Worm (Caenorhabditis elegans) whole organism, L3 larva: ENCODE measurements around the gene mup-2.

Experiments used
- aly-2 ChIP-seq: fragments of 150-350 bp; optimal IDR thresholded peaks from 2 replicates; lab custom pipeline; 2014; ENCODE audit warnings: missing biosample characterization, missing genetic modification characterization
- ama-1 ChIP-seq: fragments of 150-350 bp; optimal IDR thresholded peaks from 2 replicates; lab custom pipeline; 2018
- ceh-16 ChIP-seq: sonication (generic microtip); optimal IDR thresholded peaks from 2 replicates; lab custom pipeline; 2017; ENCODE audit warnings: missing biosample characterization, missing genetic modification characterization
- ceh-28 ChIP-seq: fragments of 150-350 bp; optimal IDR thresholded peaks from 2 replicates; lab custom pipeline; 2014; ENCODE audit warnings: missing biosample characterization, missing genetic modification reagents, missing genetic modification characterization
- ceh-82 ChIP-seq: fragments of 150-350 bp; optimal IDR thresholded peaks from 2 replicates; lab custom pipeline; 2014; ENCODE audit warnings: missing biosample characterization, missing genetic modification characterization
- ceh-9 ChIP-seq: sonication (generic microtip); optimal IDR thresholded peaks from 2 replicates; lab custom pipeline; 2018; ENCODE audit warnings: missing biosample characterization, missing genetic modification characterization
- daf-12 ChIP-seq: fragments of 150-350 bp; optimal IDR thresholded peaks from 2 replicates; lab custom pipeline; 2014; ENCODE audit warnings: missing biosample characterization, missing genetic modification reagents, missing genetic modification characterization
- egl-27 ChIP-seq: sonication (generic microtip); optimal IDR thresholded peaks from 4 replicates; lab custom pipeline; 2017; ENCODE audit warnings: missing biosample characterization, missing genetic modification reagents, missing genetic modification characterization
- egl-5 ChIP-seq: fragments of 150-350 bp; optimal IDR thresholded peaks from 2 replicates; lab custom pipeline; 2017; ENCODE audit warnings: missing biosample characterization, missing genetic modification reagents, missing genetic modification characterization, inconsistent platforms
- elt-2 ChIP-seq: sonication (generic microtip); optimal IDR thresholded peaks from 2 replicates; lab custom pipeline; 2016; ENCODE audit warnings: missing genetic modification reagents, mild to moderate bottlenecking, missing genetic modification characterization, missing compliant biosample characterization
- elt-3 ChIP-seq, 3 experiments: fragments of 150-350 bp in 1 of 3; sonication (generic microtip) in 2 of 3; optimal IDR thresholded peaks; 2 replicates in 2 of 3; 4 replicates in 1 of 3; lab custom pipeline; 2014 to 2017; ENCODE audit warnings: missing biosample characterization in 3 of 3, missing genetic modification characterization in 3 of 3
- eor-1 ChIP-seq, 2 experiments: fragments of 150-350 bp; optimal IDR thresholded peaks; 2 replicates each; lab custom pipeline; 2014 to 2018; ENCODE audit warnings: missing biosample characterization in 2 of 2, missing genetic modification characterization in 2 of 2
- fkh-10 ChIP-seq: sonication (generic microtip); optimal IDR thresholded peaks from 2 replicates; lab custom pipeline; 2017; ENCODE audit warnings: missing biosample characterization, missing genetic modification reagents, missing genetic modification characterization
- fkh-2 ChIP-seq: fragments of 150-350 bp; optimal IDR thresholded peaks from 2 replicates; lab custom pipeline; 2014; ENCODE audit warnings: missing biosample characterization, missing genetic modification reagents, missing genetic modification characterization
- hmg-11 ChIP-seq: sonication (generic microtip); optimal IDR thresholded peaks from 2 replicates; lab custom pipeline; 2016; ENCODE audit warnings: missing genetic modification characterization, missing compliant biosample characterization
- jun-1 ChIP-seq: fragments of 150-350 bp; optimal IDR thresholded peaks from 2 replicates; lab custom pipeline; 2014; ENCODE audit warnings: missing biosample characterization, missing genetic modification reagents, missing genetic modification characterization
- lin-39 ChIP-seq: fragments of 150-350 bp; optimal IDR thresholded peaks from 2 replicates; lab custom pipeline; 2018; ENCODE audit warnings: missing biosample characterization, missing genetic modification reagents, missing genetic modification characterization
- lsy-12 ChIP-seq: sonication (generic microtip); optimal IDR thresholded peaks from 2 replicates; lab custom pipeline; 2016; ENCODE audit warnings: mild to moderate bottlenecking, missing genetic modification characterization, missing compliant biosample characterization
- mdl-1 ChIP-seq: fragments of 150-350 bp; optimal IDR thresholded peaks from 2 replicates; lab custom pipeline; 2014; ENCODE audit warnings: missing biosample characterization, missing genetic modification characterization
- mml-1 ChIP-seq: fragments of 150-350 bp; sonication (generic microtip); optimal IDR thresholded peaks from 3 replicates; lab custom pipeline; 2014; ENCODE audit warnings: missing biosample characterization, missing genetic modification characterization
- nfya-1 ChIP-seq: sonication (generic microtip); optimal IDR thresholded peaks from 2 replicates; lab custom pipeline; 2017; ENCODE audit warnings: missing genetic modification characterization, mild to moderate bottlenecking, missing compliant biosample characterization, antibody characterized with exemption, moderate library complexity; ENCODE audit not compliant: insufficient read depth
- nhr-11 ChIP-seq: fragments of 150-350 bp; optimal IDR thresholded peaks from 2 replicates; lab custom pipeline; 2014; ENCODE audit warnings: missing biosample characterization, missing genetic modification characterization
- nhr-12 ChIP-seq: fragments of 150-350 bp; optimal IDR thresholded peaks from 2 replicates; lab custom pipeline; 2014; ENCODE audit warnings: missing biosample characterization, missing genetic modification characterization
- nhr-23 ChIP-seq: fragments of 150-350 bp; optimal IDR thresholded peaks from 2 replicates; lab custom pipeline; 2014; ENCODE audit warnings: missing biosample characterization, missing genetic modification reagents, missing genetic modification characterization
- nhr-25 ChIP-seq: sonication (generic microtip); optimal IDR thresholded peaks from 2 replicates; lab custom pipeline; 2017; ENCODE audit warnings: missing biosample characterization, missing genetic modification characterization
- nhr-28 ChIP-seq: fragments of 150-350 bp; optimal IDR thresholded peaks from 2 replicates; lab custom pipeline; 2014; ENCODE audit warnings: missing biosample characterization, missing genetic modification characterization
- nhr-67 ChIP-seq: fragments of 150-350 bp; optimal IDR thresholded peaks from 2 replicates; lab custom pipeline; 2014; ENCODE audit warnings: missing biosample characterization, missing genetic modification characterization
- nhr-76 ChIP-seq: fragments of 150-350 bp; sonication (generic microtip); optimal IDR thresholded peaks from 5 replicates; lab custom pipeline; 2014; ENCODE audit warnings: missing biosample characterization, missing genetic modification characterization
- nhr-77 ChIP-seq: fragments of 150-350 bp; optimal IDR thresholded peaks from 2 replicates; lab custom pipeline; 2014; ENCODE audit warnings: missing biosample characterization, missing genetic modification characterization
- pha-4 ChIP-seq: fragments of 150-350 bp; optimal IDR thresholded peaks from 2 replicates; lab custom pipeline; 2014; ENCODE audit warnings: missing biosample characterization, missing genetic modification reagents, missing genetic modification characterization
- pqm-1 ChIP-seq: fragments of 150-350 bp; optimal IDR thresholded peaks from 2 replicates; lab custom pipeline; 2017; ENCODE audit warnings: missing biosample characterization, missing genetic modification characterization, inconsistent platforms
- sea-2 ChIP-seq: fragments of 150-350 bp; sonication (generic microtip); optimal IDR thresholded peaks from 4 replicates; lab custom pipeline; 2014; ENCODE audit warnings: missing biosample characterization, missing genetic modification reagents, missing genetic modification characterization
- skn-1 ChIP-seq: fragments of 150-350 bp; optimal IDR thresholded peaks from 2 replicates; lab custom pipeline; 2014; ENCODE audit warnings: missing biosample characterization, missing genetic modification characterization
- snpc-4 ChIP-seq: fragments of 150-350 bp; optimal IDR thresholded peaks from 2 replicates; lab custom pipeline; 2014; ENCODE audit warnings: missing biosample characterization, missing genetic modification characterization
- tbx-2 ChIP-seq: sonication (generic microtip); optimal IDR thresholded peaks from 2 replicates; lab custom pipeline; 2016; ENCODE audit warnings: mild to moderate bottlenecking, missing genetic modification characterization, missing compliant biosample characterization
- unc-39 ChIP-seq: sonication (generic microtip); optimal IDR thresholded peaks from 4 replicates; lab custom pipeline; 2017; ENCODE audit warnings: missing biosample characterization, missing genetic modification characterization
- unc-62 ChIP-seq: fragments of 150-350 bp; sonication (generic microtip); optimal IDR thresholded peaks from 4 replicates; lab custom pipeline; 2014; ENCODE audit warnings: missing biosample characterization, missing genetic modification reagents, missing genetic modification characterization
- zag-1 ChIP-seq: fragments of 150-350 bp; optimal IDR thresholded peaks from 2 replicates; lab custom pipeline; 2014; ENCODE audit warnings: missing biosample characterization, missing genetic modification characterization
- ztf-4 ChIP-seq: fragments of 150-350 bp; optimal IDR thresholded peaks from 2 replicates; lab custom pipeline; 2014; ENCODE audit warnings: missing biosample characterization, missing genetic modification characterization

mup-2 gene

ce11 chrX:6377634-6378288 lies 32.3 kb downstream of the mup-2 start, which contains the start of gene lmp-1:
TSS of gene lmp-1 (minus strand) at chrX:6377684.
- TF ChIP-seq elt-2 (tag; lab: Kevin White, UChicago) (peak; percentile 76), elt-3 (tag; optimal IDR thresholded peaks at IDR 0.05; lab: Kevin White, UChicago) (no peak), sea-2 (GFP tag; lab: Kevin White, UChicago) (no peak), snpc-4 (tag; lab: Kevin White, UChicago) (no peak), nhr-76 (no peak), pqm-1 (tag; lab: Kevin White, UChicago) (peak; percentile 66), pha-4 (tag; lab: Kevin White, UChicago) (no peak), lin-39 (tag; lab: Kevin White, UChicago) (no peak), egl-5 (no peak), ama-1 (lab: Kevin White, UChicago) (no peak), unc-39 (tag; lab: Kevin White, UChicago) (no peak), fkh-10 (GFP tag; lab: Kevin White, UChicago) (no peak), aly-2 (no peak), zag-1 (tag; lab: Kevin White, UChicago) (no peak)
- TF ChIP-seq, all 47 proteins: peak for 2

DNA sequence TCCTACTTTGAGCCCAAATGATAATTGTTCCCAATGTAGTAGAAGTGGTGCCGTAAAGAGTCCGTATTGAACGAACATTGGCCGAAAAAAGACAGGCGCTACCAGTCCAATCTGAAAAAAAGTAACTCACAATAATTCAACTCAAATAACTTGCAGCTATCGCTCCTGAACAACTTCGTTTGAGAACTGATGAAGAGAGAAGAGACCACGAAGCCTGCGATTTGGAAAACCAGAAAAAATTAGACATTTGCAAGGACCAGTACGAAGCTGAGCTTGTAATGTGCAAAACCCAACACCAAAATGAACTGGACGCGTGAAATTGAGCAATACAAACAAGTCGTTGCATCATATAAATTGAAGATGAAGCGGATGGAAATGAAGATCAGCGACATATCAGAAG lies 35.6 kb downstream of the mup-2 start, which contains the start of gene C03B1.1:
Gene C03B1.1, plus strand, starts transcription at position 301 of the 400 bp plus-strand sequence.
- TF ChIP-seq nhr-12 (tag; lab: Kevin White, UChicago) (no peak), nhr-77 (tag; lab: Kevin White, UChicago) (no peak), egl-5 (no peak), nhr-23 (tag; lab: Kevin White, UChicago) (no peak), eor-1 (tag; optimal IDR thresholded peaks at IDR 0.05; lab: Kevin White, UChicago) (no peak), lsy-12 (tag; lab: Kevin White, UChicago) (no peak), skn-1 (tag; lab: Kevin White, UChicago) (no peak), mdl-1 (no peak), fkh-2 (tag; lab: Kevin White, UChicago) (no peak)

DNA sequence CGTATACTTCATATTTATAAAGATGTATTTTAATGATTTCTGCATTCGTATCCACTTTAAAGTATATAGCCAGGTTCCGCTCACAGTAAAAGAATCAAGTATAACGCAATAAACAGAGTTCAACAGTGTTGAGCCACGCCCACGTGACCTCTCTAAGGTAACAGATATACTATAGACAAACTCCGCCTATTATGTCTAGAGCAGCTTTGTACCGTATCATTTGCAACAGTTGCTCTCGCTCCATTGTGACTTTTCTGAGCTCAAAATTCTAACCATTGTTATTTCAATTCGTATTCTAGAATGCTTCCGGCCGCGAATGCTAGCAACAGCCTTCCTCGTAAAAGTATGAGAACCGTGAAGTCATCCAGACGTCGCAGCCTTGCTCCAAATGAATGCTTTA lies 36.7 kb downstream of the mup-2 start, which contains the start of gene C03B1.17:
Gene C03B1.17, plus strand, starts transcription at position 301 of the 400 bp plus-strand sequence.
- TF ChIP-seq nhr-77 (tag; lab: Kevin White, UChicago) (no peak), ceh-28 (tag; lab: Kevin White, UChicago) (no peak), nhr-28 (tag; lab: Kevin White, UChicago) (no peak), nfya-1 (tag; lab: Kevin White, UChicago) (no peak), elt-2 (tag; lab: Kevin White, UChicago) (no peak), nhr-67 (tag; lab: Kevin White, UChicago) (no peak), mml-1 (tag; lab: Kevin White, UChicago) (no peak), aly-2 (no peak), daf-12 (tag; lab: Kevin White, UChicago) (no peak), unc-39 (tag; lab: Kevin White, UChicago) (no peak), ceh-16 (tag; lab: Kevin White, UChicago) (no peak), lin-39 (tag; lab: Kevin White, UChicago) (no peak), lsy-12 (tag; lab: Kevin White, UChicago) (no peak), skn-1 (tag; lab: Kevin White, UChicago) (no peak), hmg-11 (tag; lab: Kevin White, UChicago) (no peak)

- peak; percentile 33 for TF ChIP-seq ceh-82
- no peak for TF ChIP-seq unc-62 (GFP tag; lab: Kevin White, UChicago)
- TF ChIP-seq tbx-2 (tag; lab: Kevin White, UChicago): peak; percentile 54
- TF ChIP-seq ceh-9 (tag; lab: Kevin White, UChicago): no peak
- no peak for TF ChIP-seq snpc-4 (tag; lab: Kevin White, UChicago)
- TF ChIP-seq nhr-28 (tag; lab: Kevin White, UChicago): peak; percentile 10
- peak; percentile 26 for TF ChIP-seq skn-1 (tag; lab: Kevin White, UChicago)
- TF ChIP-seq fkh-2 (tag; lab: Kevin White, UChicago): no peak
- no peak for TF ChIP-seq nhr-76
- TF ChIP-seq zag-1 (tag; lab: Kevin White, UChicago): no peak
- TF ChIP-seq pqm-1 (tag; lab: Kevin White, UChicago): peak; percentile 26
- peak; percentile 57 for TF ChIP-seq nfya-1 (tag; lab: Kevin White, UChicago)
- TF ChIP-seq aly-2: no peak
- TF ChIP-seq nhr-23 (tag; lab: Kevin White, UChicago): peak; percentile 36
- no peak for TF ChIP-seq nhr-25 (tag; lab: Kevin White, UChicago)
- TF ChIP-seq eor-1 (tag; optimal IDR thresholded peaks at IDR 0.05; lab: Kevin White, UChicago): no peak
- no peak for TF ChIP-seq ceh-28 (tag; lab: Kevin White, UChicago)
- no peak for TF ChIP-seq daf-12 (tag; lab: Kevin White, UChicago)
- no peak for TF ChIP-seq unc-39 (tag; lab: Kevin White, UChicago)
- no peak for TF ChIP-seq nhr-12 (tag; lab: Kevin White, UChicago)
- TF ChIP-seq egl-27: no peak
- peak; percentile 49 for TF ChIP-seq pha-4 (tag; lab: Kevin White, UChicago)
- peak; percentile 57 for TF ChIP-seq jun-1 (tag; lab: Kevin White, UChicago)
- TF ChIP-seq elt-2 (tag; lab: Kevin White, UChicago): peak; percentile 29
- no peak for TF ChIP-seq mdl-1
- TF ChIP-seq ceh-16 (tag; lab: Kevin White, UChicago): no peak
- TF ChIP-seq lsy-12 (tag; lab: Kevin White, UChicago): no peak
- no peak for TF ChIP-seq nhr-11 (tag; lab: Kevin White, UChicago)
- no peak for TF ChIP-seq ztf-4
Observed at ce11 chrX:6371192-6372116, 38.6 kb downstream of the mup-2 start.
